Fruit fly (Drosophila melanogaster) whole organism, prepupa: Measurements from ENCODE around the gene Kah.

Experiments used
- Blimp-1 ChIP-seq: fragments of 200-800 bp; sonication (Bioruptor generic); optimal IDR thresholded peaks from 3 replicates; lab custom pipeline; 2017; ENCODE audit warnings: missing biosample characterization, missing genetic modification characterization, mild to moderate bottlenecking, moderate library complexity, missing genetic modification reagents
- CG10631 ChIP-seq: fragments of 200-800 bp; sonication (Bioruptor generic); optimal IDR thresholded peaks from 2 replicates; lab custom pipeline; 2016; ENCODE audit warnings: missing biosample characterization, missing genetic modification characterization
- CG10669 ChIP-seq: fragments of 200-800 bp; sonication (Bioruptor generic); optimal IDR thresholded peaks from 3 replicates; lab custom pipeline; 2018; ENCODE audit warnings: missing biosample characterization, mild to moderate bottlenecking, missing genetic modification characterization, moderate library complexity
- CG11294 ChIP-seq: fragments of 200-800 bp; sonication (Bioruptor generic); IDR thresholded peaks from 2 replicates; pipeline ENCODE4 v1.3.6; 2022; ENCODE audit warnings: missing biosample characterization, missing genetic modification characterization
- CG11762 ChIP-seq: fragments of 200-800 bp; sonication (Bioruptor generic); optimal IDR thresholded peaks from 3 replicates; lab custom pipeline; 2016; ENCODE audit warnings: missing biosample characterization, missing genetic modification characterization; ENCODE audit not compliant: insufficient read depth
- CG11902 ChIP-seq: fragments of 200-800 bp; sonication (Bioruptor generic); optimal IDR thresholded peaks from 3 replicates; lab custom pipeline; 2016; ENCODE audit warnings: missing biosample characterization, missing genetic modification characterization
- CG16779 ChIP-seq: fragments of 200-800 bp; sonication (Bioruptor generic); optimal IDR thresholded peaks from 3 replicates; lab custom pipeline; 2017; ENCODE audit warnings: missing biosample characterization, mild to moderate bottlenecking, missing genetic modification characterization
- CG3032 ChIP-seq: fragments of 200-800 bp; optimal IDR thresholded peaks from 2 replicates; lab custom pipeline; 2019; ENCODE audit warnings: missing biosample characterization, mild to moderate bottlenecking, missing genetic modification characterization, moderate library complexity
- CG32006 ChIP-seq: fragments of 200-800 bp; sonication (Bioruptor generic); optimal IDR thresholded peaks from 3 replicates; lab custom pipeline; 2017; ENCODE audit warnings: missing biosample characterization, mild to moderate bottlenecking, missing genetic modification characterization
- CG34406 ChIP-seq: fragments of 200-800 bp; sonication (Bioruptor generic); optimal IDR thresholded peaks from 3 replicates; lab custom pipeline; 2016; ENCODE audit warnings: missing biosample characterization, missing genetic modification characterization
- CG3919 ChIP-seq: fragments of 200-800 bp; sonication (Bioruptor generic); optimal IDR thresholded peaks from 3 replicates; lab custom pipeline; 2016; ENCODE audit warnings: missing biosample characterization, missing genetic modification characterization
- CG4318 ChIP-seq: fragments of 200-800 bp; sonication (Bioruptor generic); optimal IDR thresholded peaks from 3 replicates; lab custom pipeline; 2017; ENCODE audit warnings: missing biosample characterization, mild to moderate bottlenecking, missing genetic modification characterization
- CG6792 ChIP-seq: fragments of 200-800 bp; sonication (Bioruptor generic); optimal IDR thresholded peaks from 3 replicates; lab custom pipeline; 2016; ENCODE audit warnings: missing biosample characterization, missing genetic modification characterization
- CG6808 ChIP-seq: fragments of 200-800 bp; sonication (Bioruptor generic); optimal IDR thresholded peaks from 3 replicates; lab custom pipeline; 2017; ENCODE audit warnings: missing biosample characterization, missing genetic modification characterization, mild to moderate bottlenecking, moderate library complexity, missing genetic modification reagents
- CG7368 ChIP-seq: fragments of 200-800 bp; sonication (Bioruptor generic); optimal IDR thresholded peaks from 3 replicates; lab custom pipeline; 2016; ENCODE audit warnings: missing biosample characterization, missing genetic modification characterization
- CG8119 ChIP-seq: fragments of 200-800 bp; sonication (Bioruptor generic); IDR thresholded peaks from 3 replicates; pipeline ENCODE4 v1.3.6; 2022; ENCODE audit warnings: missing biosample characterization, missing genetic modification characterization
- CG8319 ChIP-seq: fragments of 200-800 bp; sonication (Bioruptor generic); optimal IDR thresholded peaks from 3 replicates; lab custom pipeline; 2016; ENCODE audit warnings: missing biosample characterization, missing genetic modification characterization
- CG8632 ChIP-seq: fragments of 200-800 bp; sonication (Bioruptor generic); optimal IDR thresholded peaks from 3 replicates; lab custom pipeline; 2016; ENCODE audit warnings: missing biosample characterization, missing genetic modification characterization
- CG9139 ChIP-seq: fragments of 200-800 bp; sonication (Bioruptor generic); optimal IDR thresholded peaks from 3 replicates; lab custom pipeline; 2017; ENCODE audit warnings: missing biosample characterization, mild to moderate bottlenecking, missing genetic modification characterization
- Eip78C ChIP-seq: fragments of 200-800 bp; sonication (Bioruptor generic); peaks from one replicate; lab custom pipeline; 2016; ENCODE audit warnings: missing biosample characterization, missing genetic modification characterization
- Eip93F ChIP-seq: fragments of 200-800 bp; sonication (Bioruptor generic); optimal IDR thresholded peaks from 2 replicates; lab custom pipeline; 2016; ENCODE audit warnings: missing biosample characterization, mild to moderate bottlenecking, missing genetic modification characterization
- Ets21C ChIP-seq: fragments of 200-800 bp; sonication (Bioruptor generic); optimal IDR thresholded peaks from 3 replicates; lab custom pipeline; 2016; ENCODE audit warnings: missing biosample characterization, missing genetic modification characterization
- Hr39 ChIP-seq: fragments of 200-800 bp; sonication (Bioruptor generic); optimal IDR thresholded peaks from 2 replicates; lab custom pipeline; 2016; ENCODE audit warnings: missing biosample characterization, missing genetic modification characterization
- Met ChIP-seq: fragments of 200-800 bp; sonication (Bioruptor generic); optimal IDR thresholded peaks from 3 replicates; lab custom pipeline; 2016; ENCODE audit warnings: missing biosample characterization, missing genetic modification characterization
- OdsH ChIP-seq: fragments of 200-800 bp; sonication (Bioruptor generic); optimal IDR thresholded peaks from 3 replicates; lab custom pipeline; 2016; ENCODE audit warnings: missing biosample characterization, missing genetic modification characterization
- Smox ChIP-seq: fragments of 200-800 bp; sonication (Bioruptor generic); optimal IDR thresholded peaks from 3 replicates; lab custom pipeline; 2016; ENCODE audit warnings: missing biosample characterization, missing genetic modification characterization
- Sox102F ChIP-seq: fragments of 200-800 bp; sonication (Bioruptor generic); optimal IDR thresholded peaks from 2 replicates; lab custom pipeline; 2016; ENCODE audit warnings: missing biosample characterization, mild to moderate bottlenecking, missing genetic modification characterization
- achi ChIP-seq: fragments of 200-800 bp; sonication (Bioruptor generic); optimal IDR thresholded peaks from 3 replicates; lab custom pipeline; 2016; ENCODE audit warnings: missing biosample characterization, missing genetic modification characterization
- acj6 ChIP-seq: fragments of 200-800 bp; sonication (Bioruptor generic); optimal IDR thresholded peaks from 3 replicates; lab custom pipeline; 2016; ENCODE audit warnings: missing biosample characterization, missing genetic modification characterization
- cyc ChIP-seq: fragments of 200-800 bp; sonication (Bioruptor generic); optimal IDR thresholded peaks from 3 replicates; lab custom pipeline; 2016; ENCODE audit warnings: missing biosample characterization, missing genetic modification characterization
- dsx ChIP-seq: fragments of 200-800 bp; optimal IDR thresholded peaks from 3 replicates; lab custom pipeline; 2019; ENCODE audit warnings: missing biosample characterization, mild to moderate bottlenecking, missing genetic modification characterization, moderate library complexity; ENCODE audit not compliant: poor library complexity, severe bottlenecking
- eg ChIP-seq: fragments of 200-800 bp; sonication (Bioruptor generic); IDR thresholded peaks from 3 replicates; pipeline ENCODE4 v1.3.6; 2022; ENCODE audit warnings: missing biosample characterization, missing genetic modification characterization
- esn ChIP-seq: fragments of 200-800 bp; sonication (Bioruptor generic); optimal IDR thresholded peaks from 2 replicates; lab custom pipeline; 2016; ENCODE audit warnings: missing biosample characterization, mild to moderate bottlenecking, missing genetic modification characterization, moderate library complexity
- fd59A ChIP-seq: fragments of 200-800 bp; sonication (Bioruptor generic); optimal IDR thresholded peaks from 2 replicates; lab custom pipeline; 2017; ENCODE audit warnings: missing biosample characterization, mild to moderate bottlenecking, missing genetic modification characterization, missing genetic modification reagents
- lz ChIP-seq: fragments of 200-800 bp; sonication (Bioruptor generic); optimal IDR thresholded peaks from 3 replicates; lab custom pipeline; 2016; ENCODE audit warnings: missing biosample characterization, missing genetic modification characterization
- salr ChIP-seq, 2 experiments: fragments of 200-800 bp; sonication (Bioruptor generic); optimal IDR thresholded peaks; 3 replicates each; lab custom pipeline; 2016 to 2018; ENCODE audit warnings: missing biosample characterization in 2 of 2, missing genetic modification characterization in 2 of 2, mild to moderate bottlenecking in 1 of 2
- spab ChIP-seq: fragments of 200-800 bp; sonication (Bioruptor generic); optimal IDR thresholded peaks from 2 replicates; lab custom pipeline; 2017; ENCODE audit warnings: missing biosample characterization, mild to moderate bottlenecking, missing genetic modification characterization, missing genetic modification reagents
- svp ChIP-seq: fragments of 200-800 bp; sonication (Bioruptor generic); peaks from one replicate; lab custom pipeline; 2016; ENCODE audit warnings: missing biosample characterization, missing genetic modification characterization
- vri ChIP-seq: fragments of 200-800 bp; sonication (Bioruptor generic); optimal IDR thresholded peaks from 3 replicates; lab custom pipeline; 2016; ENCODE audit warnings: missing biosample characterization, mild to moderate bottlenecking, missing genetic modification characterization

Kah gene

DNA sequence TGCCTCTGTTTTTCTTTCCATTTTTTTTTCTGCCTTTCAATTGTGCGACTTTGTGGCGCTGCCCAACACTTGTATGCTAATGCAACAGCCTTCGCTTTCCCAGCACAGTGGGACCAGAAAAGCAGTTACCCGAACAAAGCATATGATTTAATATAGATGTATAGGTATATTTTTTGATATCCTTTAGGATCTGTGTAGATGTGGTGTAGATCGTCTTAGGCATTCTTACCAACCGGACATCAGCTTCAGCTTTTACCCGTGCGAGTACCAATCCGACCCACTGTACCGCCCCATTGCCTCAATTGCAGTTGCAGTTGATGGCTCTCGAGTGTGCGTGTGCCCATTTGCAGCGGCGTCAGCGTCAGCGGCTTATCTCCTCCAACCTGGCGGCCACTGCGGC is 47.4 kb upstream of the Kah start (continued):
- TF ChIP-seq dsx (GFP tag; lab: Kevin White, UChicago) (peak; percentile 42), Ets21C (GFP tag; lab: Kevin White, UChicago) (peak; percentile 37), CG6792 (GFP tag; lab: Kevin White, UChicago) (peak; percentile 73), fd59A (GFP tag; lab: Kevin White, UChicago) (peak; percentile 75), CG10631 (GFP tag; lab: Kevin White, UChicago) (peak; percentile 91), CG8319 (GFP tag; lab: Kevin White, UChicago) (peak; percentile 52), CG7368 (GFP tag; lab: Kevin White, UChicago) (peak; percentile 81), Sox102F (GFP tag; lab: Kevin White, UChicago) (peak; percentile 73), achi (GFP tag; lab: Kevin White, UChicago) (peak; percentile 92), CG3032 (peak; percentile 64), CG34406 (GFP tag; lab: Kevin White, UChicago) (peak; percentile 65), CG8119 (GFP tag; lab: Robert Waterston, UW) (peak; percentile 98), Hr39 (GFP tag; lab: Kevin White, UChicago) (peak; percentile 71), Met (GFP tag; lab: Kevin White, UChicago) (peak; percentile 66), CG3919 (peak; percentile 90), CG11294 (GFP tag; lab: Robert Waterston, UW) (peak; percentile 95), acj6 (GFP tag; lab: Kevin White, UChicago) (peak; percentile 86), CG4318 (GFP tag; lab: Kevin White, UChicago) (peak; percentile 98), Blimp-1 (GFP tag; lab: Kevin White, UChicago) (no peak), CG10669 (GFP tag; lab: Kevin White, UChicago) (peak; percentile 73), Eip93F (GFP tag; lab: Kevin White, UChicago) (no peak), vri (GFP tag; lab: Kevin White, UChicago) (peak; percentile 6), CG11902 (GFP tag; lab: Kevin White, UChicago) (peak; percentile 66), Eip78C (peak; percentile 96), salr (GFP tag; optimal IDR thresholded peaks at IDR 0.05; lab: Kevin White, UChicago) (peak; percentile 52 to 95), svp (GFP tag; lab: Kevin White, UChicago) (peak; percentile 63), lz (GFP tag; lab: Kevin White, UChicago) (peak; percentile 67), spab (GFP tag; lab: Kevin White, UChicago) (peak; percentile 70), CG8632 (GFP tag; lab: Kevin White, UChicago) (peak; percentile 61)

DNA sequence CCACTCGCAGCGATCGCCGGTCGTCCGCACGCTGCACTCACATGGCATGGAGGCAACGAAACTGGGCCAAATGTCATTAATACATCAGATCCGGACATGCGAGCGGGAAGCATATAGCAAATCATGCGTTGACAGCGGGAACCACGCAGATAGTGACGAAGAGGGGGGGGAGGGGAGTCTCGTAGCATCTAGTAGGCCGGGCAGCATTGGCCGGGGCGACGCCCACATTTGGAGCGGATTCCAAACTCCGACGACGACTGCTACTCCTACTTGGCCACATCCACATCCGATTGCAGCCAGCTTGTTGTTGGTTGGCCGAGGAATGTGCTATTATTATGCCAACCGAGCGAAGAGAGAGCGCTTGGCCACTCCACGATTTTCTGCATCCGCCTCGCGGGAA is 46.5 kb upstream of the Kah start:
- no peak for TF ChIP-seq CG3919
- no peak for TF ChIP-seq OdsH (GFP tag; lab: Kevin White, UChicago)
- TF ChIP-seq Smox, result no peak
- TF ChIP-seq cyc (GFP tag; lab: Kevin White, UChicago), result no peak
- TF ChIP-seq CG16779 (tag; lab: Kevin White, UChicago), result no peak
- TF ChIP-seq CG11294 (GFP tag; lab: Robert Waterston, UW), result no peak
- TF ChIP-seq, all 60 proteins: peak for 0

DNA sequence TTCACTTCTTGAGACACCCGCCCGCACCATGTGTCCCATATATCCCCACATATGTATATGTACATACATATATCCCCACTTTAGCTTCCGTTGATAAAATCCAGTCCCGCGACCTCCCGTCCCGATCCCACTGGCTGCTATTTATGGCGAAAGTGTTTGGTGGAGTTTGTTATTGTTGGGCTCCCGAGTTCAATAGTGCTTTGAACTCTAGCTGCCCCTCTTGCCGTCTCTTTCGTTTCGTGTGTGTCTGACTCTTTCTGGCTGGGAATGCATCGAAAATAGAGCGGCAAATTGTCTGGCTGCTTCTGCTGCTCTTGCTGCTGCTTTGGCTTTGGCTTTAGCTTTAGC is 45.9 kb upstream of the Kah start:
- TF ChIP-seq salr (GFP tag; optimal IDR thresholded peaks at IDR 0.05; lab: Kevin White, UChicago) (no peak), fd59A (GFP tag; lab: Kevin White, UChicago) (no peak), CG11762 (no peak), eg (GFP tag; lab: Robert Waterston, UW) (no peak), esn (GFP tag; lab: Kevin White, UChicago) (no peak), dsx (GFP tag; lab: Kevin White, UChicago) (no peak), achi (GFP tag; lab: Kevin White, UChicago) (no peak), CG11902 (GFP tag; lab: Kevin White, UChicago) (no peak), CG11294 (GFP tag; lab: Robert Waterston, UW) (no peak), CG9139 (GFP tag; lab: Kevin White, UChicago) (no peak), CG6808 (GFP tag; lab: Kevin White, UChicago) (no peak), CG32006 (GFP tag; lab: Kevin White, UChicago) (no peak), cyc (GFP tag; lab: Kevin White, UChicago) (no peak), CG4318 (GFP tag; lab: Kevin White, UChicago) (no peak), Blimp-1 (GFP tag; lab: Kevin White, UChicago) (no peak), CG34406 (GFP tag; lab: Kevin White, UChicago) (no peak)
